Worm (Caenorhabditis elegans): ENCODE data around the gene clec-147.

ce11 chrII:14494464-14494863 lies 43.2 kb downstream of the clec-147 start:
- TF ChIP-seq dpl-1 (GFP tag; optimal IDR thresholded peaks at IDR 0.05) = no peak
- TF ChIP-seq F37D6.2 (tag; optimal IDR thresholded peaks at IDR 0.05) = no peak
- no peak for TF ChIP-seq madf-5 (GFP tag; IDR thresholded peaks at IDR 0.05)
- no peak for TF ChIP-seq unc-62 (GFP tag; optimal IDR thresholded peaks at IDR 0.05 in 1 of 2)
- no peak for TF ChIP-seq unc-62 (tag; optimal IDR thresholded peaks at IDR 0.05)
- no peak for TF ChIP-seq pqm-1 (tag; optimal IDR thresholded peaks at IDR 0.05)
- TF ChIP-seq nhr-76 (tag; optimal IDR thresholded peaks at IDR 0.05) = no peak
- no peak for TF ChIP-seq lsy-2 (tag; optimal IDR thresholded peaks at IDR 0.05)
